Worm (Caenorhabditis elegans): ENCODE results near the gene set-21.

Gene set-21

ce11 chrIV:4396052-4396821 is 5.6 kb downstream of the set-21 start (continued):
- peak in 1 of 2 experiments; percentile 2 for TF ChIP-seq lsy-2 (tag; optimal IDR thresholded peaks at IDR 0.05)
- TF ChIP-seq ceh-44 (GFP tag; IDR thresholded peaks at IDR 0.05), result no peak
- no peak for TF ChIP-seq lin-1 (GFP tag; IDR thresholded peaks at IDR 0.05)
- TF ChIP-seq set-16 (GFP tag; IDR thresholded peaks at IDR 0.05), result peak; percentile 25; the same call in 1 of the 2 replicates
- TF ChIP-seq T20F7.1 (GFP tag; optimal IDR thresholded peaks at IDR 0.05), result no peak
- TF ChIP-seq rbr-2 (tag; optimal IDR thresholded peaks at IDR 0.05), result no peak
- no peak for TF ChIP-seq lim-7 (GFP tag; IDR thresholded peaks at IDR 0.05)
- no peak for TF ChIP-seq ceh-28 (tag; optimal IDR thresholded peaks at IDR 0.05)
- TF ChIP-seq fkh-10 (GFP tag; optimal IDR thresholded peaks at IDR 0.05), result no peak
- no peak for TF ChIP-seq mes-2 (tag; optimal IDR thresholded peaks at IDR 0.05; ENCODE audit: poor library complexity, severe bottlenecking)
- TF ChIP-seq unc-39 (tag; optimal IDR thresholded peaks at IDR 0.05), result no peak
- no peak for TF ChIP-seq Y105C5A.15 (GFP tag; IDR thresholded peaks at IDR 0.05)
- TF ChIP-seq zfp-2 (tag; optimal IDR thresholded peaks at IDR 0.05), result no peak
- no peak for TF ChIP-seq dmd-8 (GFP tag; IDR thresholded peaks at IDR 0.05)
- no peak for TF ChIP-seq ztf-11 (tag; optimal IDR thresholded peaks at IDR 0.05)
- TF ChIP-seq F49E8.2 (tag; optimal IDR thresholded peaks at IDR 0.05; ENCODE audit: borderline replicate concordance), result no peak

- TF ChIP-seq lin-39 (tag; optimal IDR thresholded peaks at IDR 0.05) (no peak), hlh-30 (tag; optimal IDR thresholded peaks at IDR 0.05; ENCODE audit: insufficient read depth) (no peak), lsy-2 (tag; optimal IDR thresholded peaks at IDR 0.05) (peak in 1 of 2 experiments; percentile 16), dmd-8 (GFP tag; IDR thresholded peaks at IDR 0.05) (no peak), dve-1 (tag; optimal IDR thresholded peaks at IDR 0.05; ENCODE audit: insufficient read depth) (peak; percentile 29), ZK546.5 (tag; optimal IDR thresholded peaks at IDR 0.05) (no peak), F49E8.2 (tag; optimal IDR thresholded peaks at IDR 0.05; ENCODE audit: borderline replicate concordance) (no peak), daf-12 (tag; optimal IDR thresholded peaks at IDR 0.05) (no peak), jun-1 (tag; optimal IDR thresholded peaks at IDR 0.05) (no peak), nhr-77 (tag; optimal IDR thresholded peaks at IDR 0.05) (no peak), pha-4 (GFP tag; IDR thresholded peaks at IDR 0.05) (no peak), pha-4 (tag; optimal IDR thresholded peaks at IDR 0.05) (peak; percentile 47), lin-13 (GFP tag; optimal IDR thresholded peaks at IDR 0.05) (no peak), lin-29 (GFP tag; IDR thresholded peaks at IDR 0.05) (no peak), lin-15B (tag; optimal IDR thresholded peaks at IDR 0.05) (no peak), zip-2 (tag; optimal IDR thresholded peaks at IDR 0.05) (no peak), aly-2 (tag; optimal IDR thresholded peaks at IDR 0.05) (no peak), php-3 (GFP tag; IDR thresholded peaks at IDR 0.05) (no peak), snpc-1.2 (GFP tag; IDR thresholded peaks at IDR 0.05) (no peak), mes-2 (tag; optimal IDR thresholded peaks at IDR 0.05; ENCODE audit: poor library complexity, severe bottlenecking) (no peak), D1046.2 (GFP tag; IDR thresholded peaks at IDR 0.05) (no peak), lir-3 (tag; optimal IDR thresholded peaks at IDR 0.05) (no peak), dmd-6 (GFP tag; IDR thresholded peaks at IDR 0.05) (no peak), nhr-102 (tag; optimal IDR thresholded peaks at IDR 0.05) (no peak), saeg-2 (GFP tag; IDR thresholded peaks at IDR 0.05) (no peak), hmg-1.1 (GFP tag; IDR thresholded peaks at IDR 0.05) (no peak), daf-8 (GFP tag; IDR thresholded peaks at IDR 0.05) (no peak), R02D3.7 (tag; optimal IDR thresholded peaks at IDR 0.05) (no peak), F10B5.3 (tag; optimal IDR thresholded peaks at IDR 0.05) (no peak), mep-1 (tag; optimal IDR thresholded peaks at IDR 0.05) (peak; percentile 9), nhr-41 (GFP tag; IDR thresholded peaks at IDR 0.05) (no peak), fos-1 (tag; optimal IDR thresholded peaks at IDR 0.05) (no peak), pqm-1 (tag; optimal IDR thresholded peaks at IDR 0.05) (peak; percentile 18), daf-16 (GFP tag; optimal IDR thresholded peaks at IDR 0.05) (no peak), daf-16 (tag; optimal IDR thresholded peaks at IDR 0.05) (peak; percentile 76), unc-39 (tag; optimal IDR thresholded peaks at IDR 0.05) (no peak), aha-1 (tag) (no peak)
Measured at ce11 chrIV:4397111-4397510, 6.5 kb downstream of the set-21 start.
